Worm (Caenorhabditis elegans) whole organism, L4 larva: ENCODE measurements around the gene F56D3.1.

ENCODE experiments used
- fos-1 ChIP-seq: fragments of 150-350 bp; optimal IDR thresholded peaks from 2 replicates; lab custom pipeline; 2014; ENCODE audit warnings: missing biosample characterization, missing genetic modification characterization
- lin-39 ChIP-seq: fragments of 150-350 bp; optimal IDR thresholded peaks from 2 replicates; lab custom pipeline; 2014; ENCODE audit warnings: missing biosample characterization, missing genetic modification reagents, missing genetic modification characterization

ce11 chrII:4159570-4159969 lies 13.4 kb downstream of the F56D3.1 start:
- TF ChIP-seq lin-39 (tag; lab: Kevin White, UChicago) (no peak), fos-1 (no peak)
